Fruit fly (Drosophila melanogaster) whole organism, wandering third instar larva: ENCODE data around the gene CG3408.

Experiments used
- Abd-B ChIP-seq: fragments of >200 bp; optimal IDR thresholded peaks from 2 replicates; lab custom pipeline; 2017; ENCODE audit warnings: missing biosample characterization, missing genetic modification characterization
- CG32264 ChIP-seq: fragments of 200-800 bp; sonication (Bioruptor generic); optimal IDR thresholded peaks from 2 replicates; lab custom pipeline; 2016; ENCODE audit warnings: missing biosample characterization, missing genetic modification characterization
- CG9705 ChIP-seq: fragments of 200-800 bp; sonication (Bioruptor generic); optimal IDR thresholded peaks from 2 replicates; lab custom pipeline; 2018; ENCODE audit warnings: missing biosample characterization, mild to moderate bottlenecking, missing genetic modification characterization
- CrebA ChIP-seq: fragments of 200-800 bp; sonication (Bioruptor generic); optimal IDR thresholded peaks from 2 replicates; lab custom pipeline; 2016; ENCODE audit warnings: missing biosample characterization, mild to moderate bottlenecking, missing genetic modification characterization, borderline replicate concordance
- Dif ChIP-seq: fragments of 200-275, 200-300 bp; sonication (Bioruptor generic); optimal IDR thresholded peaks from 2 replicates; lab custom pipeline; 2018; ENCODE audit warnings: missing biosample characterization, missing genetic modification characterization; ENCODE audit not compliant: partially characterized antibody
- GATAd ChIP-seq: sonication (Bioruptor generic); optimal IDR thresholded peaks from 2 replicates; lab custom pipeline; 2016; ENCODE audit warnings: missing biosample characterization, missing genetic modification characterization
- HLH106 ChIP-seq: fragments of 200-800 bp; optimal IDR thresholded peaks from 3 replicates; lab custom pipeline; 2019; ENCODE audit warnings: missing biosample characterization, mild to moderate bottlenecking, missing genetic modification characterization, moderate library complexity
- Hr78 ChIP-seq: fragments of >200 bp; optimal IDR thresholded peaks from 2 replicates; lab custom pipeline; 2017; ENCODE audit warnings: missing biosample characterization, missing genetic modification characterization
- Hr83 ChIP-seq: fragments of 200-300 bp; sonication (Bioruptor generic); optimal IDR thresholded peaks from 2 replicates; lab custom pipeline; 2016; ENCODE audit warnings: missing biosample characterization, mild to moderate bottlenecking, missing genetic modification characterization, moderate library complexity; ENCODE audit not compliant: poor library complexity, severe bottlenecking
- Mio ChIP-seq: sonication (Bioruptor generic); optimal IDR thresholded peaks from 2 replicates; lab custom pipeline; 2016; ENCODE audit warnings: missing biosample characterization, missing genetic modification characterization
- Myc ChIP-seq: fragments of >200 bp; optimal IDR thresholded peaks from 2 replicates; lab custom pipeline; 2017
- N ChIP-seq: fragments of >200 bp; optimal IDR thresholded peaks from 2 replicates; lab custom pipeline; 2018; ENCODE audit warnings: missing biosample characterization, missing external identifiers, missing genetic modification characterization
- Rel ChIP-seq, 2 experiments: fragments of 200-800 bp; sonication (Bioruptor generic) in 1 of 2; optimal IDR thresholded peaks; 2 replicates in 1 of 2; 3 replicates in 1 of 2; lab custom pipeline; 2016 to 2019; ENCODE audit warnings: mild to moderate bottlenecking in 2 of 2, missing biosample characterization in 2 of 2, missing genetic modification characterization in 2 of 2, moderate library complexity in 1 of 2
- Sp1 ChIP-seq: fragments of 200-800 bp; sonication (Bioruptor generic); optimal IDR thresholded peaks from 3 replicates; lab custom pipeline; 2019; ENCODE audit warnings: missing biosample characterization, mild to moderate bottlenecking, missing genetic modification characterization, moderate library complexity
- Vsx2 ChIP-seq: fragments of 200-300, 225-300 bp; sonication (Bioruptor generic); optimal IDR thresholded peaks from 2 replicates; lab custom pipeline; 2018; ENCODE audit warnings: missing biosample characterization, missing genetic modification characterization; ENCODE audit not compliant: partially characterized antibody
- br ChIP-seq: fragments of 200-800 bp; sonication (Bioruptor generic); optimal IDR thresholded peaks from 2 replicates; lab custom pipeline; 2016; ENCODE audit warnings: missing biosample characterization, missing genetic modification characterization
- brk ChIP-seq: fragments of 200-800 bp; sonication (Bioruptor generic); optimal IDR thresholded peaks from 2 replicates; lab custom pipeline; 2016; ENCODE audit warnings: missing biosample characterization, mild to moderate bottlenecking, missing genetic modification characterization
- dl ChIP-seq, 2 experiments: fragments of 175-275, 200-275 bp in 1 of 2; fragments of 200-275 bp in 1 of 2; sonication (Bioruptor generic); optimal IDR thresholded peaks; lab custom pipeline; 2018; ENCODE audit warnings: mild to moderate bottlenecking in 2 of 2, missing biosample characterization in 2 of 2, missing genetic modification characterization in 2 of 2, moderate library complexity in 2 of 2; ENCODE audit not compliant: partially characterized antibody in 2 of 2, insufficient read depth in 1 of 2
- ey ChIP-seq: fragments of 200-800 bp; sonication (Bioruptor generic); optimal IDR thresholded peaks from 2 replicates; lab custom pipeline; 2016; ENCODE audit warnings: missing biosample characterization, missing genetic modification characterization
- foxo ChIP-seq, 2 experiments: fragments of 200-800 bp; sonication (Bioruptor generic); optimal IDR thresholded peaks; 2 replicates in 1 of 2; 3 replicates in 1 of 2; lab custom pipeline; 2016 to 2017; ENCODE audit warnings: missing biosample characterization in 2 of 2, missing genetic modification characterization in 2 of 2
- fru ChIP-seq: fragments of 200-800 bp; sonication (Bioruptor generic); optimal IDR thresholded peaks from 3 replicates; lab custom pipeline; 2016; ENCODE audit warnings: missing biosample characterization, mild to moderate bottlenecking, missing genetic modification characterization
- h ChIP-seq: fragments of 200-800 bp; sonication (Bioruptor generic); optimal IDR thresholded peaks from 3 replicates; lab custom pipeline; 2016; ENCODE audit warnings: missing biosample characterization, mild to moderate bottlenecking, missing genetic modification characterization
- rgr ChIP-seq: fragments of 200-800 bp; sonication (Bioruptor generic); optimal IDR thresholded peaks from 3 replicates; lab custom pipeline; 2016; ENCODE audit warnings: missing biosample characterization, mild to moderate bottlenecking, missing genetic modification characterization
- sv ChIP-seq: fragments of 200-800 bp; sonication (Bioruptor generic); optimal IDR thresholded peaks from 3 replicates; lab custom pipeline; 2016; ENCODE audit warnings: missing biosample characterization, missing genetic modification characterization
- tai ChIP-seq: sonication (Bioruptor generic); optimal IDR thresholded peaks from 2 replicates; lab custom pipeline; 2016; ENCODE audit warnings: missing biosample characterization, missing genetic modification characterization
- usp ChIP-seq: fragments of >200 bp; optimal IDR thresholded peaks from 2 replicates; lab custom pipeline; 2017; ENCODE audit warnings: missing biosample characterization, missing genetic modification characterization
- woc ChIP-seq: sonication (Bioruptor generic); optimal IDR thresholded peaks from 2 replicates; lab custom pipeline; 2016; ENCODE audit warnings: missing biosample characterization, mild to moderate bottlenecking, missing genetic modification characterization

Gene CG3408

DNA sequence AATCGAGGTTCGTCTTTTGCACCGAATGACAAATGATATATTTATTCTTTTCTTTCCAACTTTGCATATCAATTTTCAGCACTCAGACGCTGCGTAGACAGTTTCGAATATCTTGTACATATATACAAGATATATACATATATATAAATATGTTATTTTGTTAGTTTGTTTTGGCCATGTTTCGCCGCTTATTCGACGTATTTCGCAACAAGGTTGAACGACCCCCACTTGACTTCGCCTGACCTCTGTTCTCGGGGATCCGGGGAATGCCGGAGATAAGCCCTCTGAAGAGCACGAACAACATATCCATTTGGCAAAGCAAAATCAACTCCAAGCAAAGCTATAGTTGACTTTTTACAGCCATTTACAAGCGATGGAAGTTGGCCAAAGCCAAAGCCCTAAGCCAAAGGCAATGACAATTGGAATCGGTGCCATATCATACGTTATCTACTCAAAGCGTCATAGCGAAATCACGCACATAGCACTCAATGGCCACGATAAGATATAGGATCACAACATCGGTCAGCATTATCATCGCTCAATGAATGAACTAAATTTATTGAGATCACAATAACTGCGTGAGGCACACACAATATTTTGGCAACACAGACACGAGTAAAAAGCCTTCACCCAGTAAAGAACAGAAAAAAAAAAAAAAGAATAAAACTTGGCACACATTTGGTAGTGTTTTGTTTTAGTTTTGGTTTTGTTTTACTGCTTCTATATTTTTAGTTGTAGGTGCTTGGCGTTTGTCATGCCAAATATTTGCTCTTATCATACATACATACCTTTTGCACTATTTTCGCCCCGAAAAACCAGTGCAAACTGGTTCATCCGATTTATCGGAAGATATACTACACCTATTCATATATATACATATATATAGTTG, 9.2 kb downstream of the CG3408 start:
- TF ChIP-seq Rel (GFP tag; optimal IDR thresholded peaks at IDR 0.05; lab: Kevin White, UChicago) (no peak), Rel (tag; optimal IDR thresholded peaks at IDR 0.05; lab: Kevin White, UChicago) (peak; percentile 80), rgr (no peak)

- no peak for TF ChIP-seq CrebA
Observed at dm6 chr3L:9497981-9498619, 11.3 kb downstream of the CG3408 start.

dm6 chr3L:9497249-9497648, 12.1 kb downstream of the CG3408 start:
- TF ChIP-seq usp (GFP tag; lab: Kevin White, UChicago) (no peak), foxo (GFP tag; optimal IDR thresholded peaks at IDR 0.05; lab: Kevin White, UChicago) (no peak), Myc (no peak), woc (GFP tag; lab: Kevin White, UChicago) (no peak), Dif (no peak), Rel (GFP tag; optimal IDR thresholded peaks at IDR 0.05; lab: Kevin White, UChicago) (no peak), Rel (tag; optimal IDR thresholded peaks at IDR 0.05; lab: Kevin White, UChicago) (no peak), ey (GFP tag; lab: Kevin White, UChicago) (no peak), rgr (no peak), HLH106 (tag; lab: Kevin White, UChicago) (no peak), Hr83 (no peak), dl (GFP tag; optimal IDR thresholded peaks at IDR 0.05; lab: Kevin White, UChicago; ENCODE audit: insufficient read depth in 1 of 2, partially characterized antibody in 2 of 2) (no peak), Sp1 (GFP tag; lab: Kevin White, UChicago) (no peak), tai (GFP tag; lab: Kevin White, UChicago) (no peak), CrebA (no peak)
- TF ChIP-seq, all 38 proteins: peak for 0

DNA sequence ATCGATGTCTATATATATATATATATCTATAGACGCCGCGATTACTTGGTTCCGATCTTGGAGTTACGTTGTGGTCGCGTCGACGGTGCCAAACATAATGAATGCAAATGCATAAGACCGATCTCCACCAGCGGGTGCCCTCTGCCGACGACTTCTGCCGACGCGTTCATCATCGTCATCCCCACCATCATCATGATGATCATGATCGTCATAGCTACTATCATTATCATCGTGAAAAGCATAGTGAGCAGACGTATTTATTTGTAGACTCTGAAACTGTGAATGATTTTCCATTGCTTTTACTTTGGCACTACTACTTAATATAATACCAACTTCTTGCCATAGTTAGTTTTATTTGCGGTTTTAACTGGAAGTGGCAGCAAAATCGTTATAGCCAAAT, 17.3 kb downstream of the CG3408 start, which contains the start of gene CG32037:
CG32037 (minus strand) TSS at position 101 of the 400 bp plus-strand sequence.
- TF ChIP-seq Myc (no peak), dl (GFP tag; optimal IDR thresholded peaks at IDR 0.05; lab: Kevin White, UChicago; ENCODE audit: insufficient read depth in 1 of 2, partially characterized antibody in 2 of 2) (no peak), usp (GFP tag; lab: Kevin White, UChicago) (no peak), fru (GFP tag; lab: Kevin White, UChicago) (no peak), Vsx2 (no peak), GATAd (GFP tag; lab: Kevin White, UChicago) (no peak), N (GFP tag; lab: Kevin White, UChicago) (no peak), CG32264 (no peak), brk (GFP tag; lab: Kevin White, UChicago) (no peak), CrebA (no peak), tai (GFP tag; lab: Kevin White, UChicago) (no peak)

DNA sequence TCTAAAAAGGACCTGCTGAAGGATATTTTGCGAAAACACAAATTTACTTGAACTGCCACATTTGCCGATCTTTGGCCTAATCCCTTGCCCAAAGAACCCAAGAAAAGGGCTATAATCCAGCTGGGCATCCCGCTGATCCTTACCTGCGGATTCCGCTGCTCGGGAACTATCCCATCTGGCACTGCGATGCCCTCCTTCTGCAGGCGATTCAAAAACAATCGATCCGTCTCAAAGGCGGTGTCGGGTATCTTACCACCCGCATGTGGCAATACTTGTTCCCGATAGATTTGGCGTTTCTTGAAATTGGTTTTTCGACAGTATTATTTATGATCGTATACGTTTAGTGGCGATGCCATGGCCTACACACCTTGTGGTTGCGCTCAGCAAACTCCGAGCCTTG, 18.1 kb downstream of the CG3408 start:
- TF ChIP-seq Abd-B (GFP tag; lab: Kevin White, UChicago): no peak
- no peak for TF ChIP-seq Rel (GFP tag; optimal IDR thresholded peaks at IDR 0.05; lab: Kevin White, UChicago)
- no peak for TF ChIP-seq Rel (tag; optimal IDR thresholded peaks at IDR 0.05; lab: Kevin White, UChicago)
- TF ChIP-seq ey (GFP tag; lab: Kevin White, UChicago): no peak
- TF ChIP-seq CG9705 (GFP tag; lab: Kevin White, UChicago): no peak
- no peak for TF ChIP-seq HLH106 (tag; lab: Kevin White, UChicago)
- no peak for TF ChIP-seq Hr78 (GFP tag; lab: Kevin White, UChicago)

dm6 chr3L:9490432-9490831, 19.0 kb downstream of the CG3408 start:
- no peak for TF ChIP-seq br (GFP tag; lab: Kevin White, UChicago)
- no peak for TF ChIP-seq rgr
- no peak for TF ChIP-seq Myc
- TF ChIP-seq Mio (GFP tag; lab: Kevin White, UChicago): no peak
- no peak for TF ChIP-seq HLH106 (tag; lab: Kevin White, UChicago)
- no peak for TF ChIP-seq Abd-B (GFP tag; lab: Kevin White, UChicago)
- TF ChIP-seq h (GFP tag; lab: Kevin White, UChicago): no peak
- no peak for TF ChIP-seq tai (GFP tag; lab: Kevin White, UChicago)
- no peak for TF ChIP-seq sv
- TF ChIP-seq usp (GFP tag; lab: Kevin White, UChicago): no peak
- no peak for TF ChIP-seq CG32264
- TF ChIP-seq Rel (GFP tag; optimal IDR thresholded peaks at IDR 0.05; lab: Kevin White, UChicago): no peak
- no peak for TF ChIP-seq Rel (tag; optimal IDR thresholded peaks at IDR 0.05; lab: Kevin White, UChicago)
- TF ChIP-seq foxo (GFP tag; optimal IDR thresholded peaks at IDR 0.05; lab: Kevin White, UChicago): no peak
- no peak for TF ChIP-seq Hr83
- TF ChIP-seq dl (GFP tag; optimal IDR thresholded peaks at IDR 0.05; lab: Kevin White, UChicago; ENCODE audit: insufficient read depth in 1 of 2, partially characterized antibody in 2 of 2): no peak
- no peak for TF ChIP-seq brk (GFP tag; lab: Kevin White, UChicago)
